Worm (Caenorhabditis elegans): Measurements from ENCODE around the gene klp-11.

- TF ChIP-seq lsy-2 (tag; optimal IDR thresholded peaks at IDR 0.05), result no peak
- no peak for TF ChIP-seq mep-1 (tag; optimal IDR thresholded peaks at IDR 0.05)
- TF ChIP-seq elt-3 (tag; optimal IDR thresholded peaks at IDR 0.05), result no peak
- TF ChIP-seq nhr-76 (tag; optimal IDR thresholded peaks at IDR 0.05), result no peak
- no peak for TF ChIP-seq ces-1 (GFP tag; optimal IDR thresholded peaks at IDR 0.05)
Measured at ce11 chrIV:8793223-8793622, 31.4 kb upstream of the klp-11 start.

Measured in whole organism, mixed stage, embryonic.